Worm (Caenorhabditis elegans) whole organism, young adult: ENCODE measurements around the gene twk-45.

Source experiments
- B0336.3 ChIP-seq: fragments of 200-800 bp; sonication (Bioruptor generic); IDR thresholded peaks from 2 replicates; pipeline ENCODE4 v1.3.6; 2022; ENCODE audit warnings: missing genetic modification characterization, missing compliant biosample characterization
- ama-1 ChIP-seq, 3 experiments: fragments of 150-350 bp in 1 of 3; sonication (generic microtip) in 2 of 3; optimal IDR thresholded peaks; 2 replicates each; lab custom pipeline; 2014 to 2018; ENCODE audit warnings: missing biosample characterization in 2 of 3, missing genetic modification characterization in 2 of 3, missing genetic modification reagents in 2 of 3
- bed-1 ChIP-seq: fragments of 200-800 bp; sonication (Bioruptor generic); IDR thresholded peaks from 2 replicates; pipeline ENCODE4 v1.3.6; 2022; ENCODE audit warnings: missing genetic modification reagents, missing genetic modification characterization, missing compliant biosample characterization
- dox-1 ChIP-seq: fragments of 200-800 bp; sonication (Bioruptor generic); IDR thresholded peaks from 2 replicates; pipeline ENCODE4 v1.3.6; 2022; ENCODE audit warnings: missing genetic modification reagents, missing genetic modification characterization, missing compliant biosample characterization
- hlh-26 ChIP-seq: fragments of 200-800 bp; sonication (Bioruptor generic); conservative IDR thresholded peaks from 2 replicates; pipeline ENCODE4 v1.3.6; 2022; ENCODE audit warnings: missing genetic modification reagents, missing genetic modification characterization, missing compliant biosample characterization
- lin-35 ChIP-seq, 3 experiments: fragments of 150-350 bp in 2 of 3; sonication (generic microtip) in 1 of 3; optimal IDR thresholded peaks; 2 replicates each; lab custom pipeline; 2014 to 2018; ENCODE audit warnings: missing biosample characterization in 3 of 3, missing genetic modification characterization in 3 of 3, missing genetic modification reagents in 3 of 3
- lsl-1 ChIP-seq: fragments of 200-800 bp; sonication (Bioruptor generic); optimal IDR thresholded peaks from 2 replicates; lab custom pipeline; 2018; ENCODE audit warnings: mild to moderate bottlenecking, missing genetic modification characterization, moderate library complexity, missing compliant biosample characterization
- madf-10 ChIP-seq: sonication (generic microtip); optimal IDR thresholded peaks from 2 replicates; lab custom pipeline; 2016; ENCODE audit warnings: mild to moderate bottlenecking, missing genetic modification characterization, missing compliant biosample characterization
- mxl-1 ChIP-seq: sonication (generic microtip); optimal IDR thresholded peaks from 2 replicates; lab custom pipeline; 2016; ENCODE audit warnings: missing genetic modification characterization, missing compliant biosample characterization
- nhr-120 ChIP-seq: fragments of 200-800 bp; sonication (Bioruptor generic); IDR thresholded peaks from 2 replicates; pipeline ENCODE4 v1.3.6; 2022; ENCODE audit warnings: missing genetic modification characterization, missing compliant biosample characterization
- rec-8 ChIP-seq, 2 experiments: sonication (generic microtip); optimal IDR thresholded peaks; 2 replicates each; lab custom pipeline; 2016; ENCODE audit warnings: mild to moderate bottlenecking in 2 of 2, missing genetic modification characterization in 2 of 2, missing genetic modification reagents in 2 of 2, missing genotype in 2 of 2, missing biosample characterization in 1 of 2, missing compliant biosample characterization in 1 of 2, moderate library complexity in 1 of 2
- sea-2 ChIP-seq: fragments of 200-800 bp; sonication (Bioruptor generic); IDR thresholded peaks from 2 replicates; pipeline ENCODE4 v1.3.6; 2022; ENCODE audit warnings: missing genetic modification characterization, missing compliant biosample characterization
- snpc-4 ChIP-seq, 5 experiments: fragments of 150-350 bp in 1 of 5; sonication (generic microtip) in 4 of 5; optimal IDR thresholded peaks; 2 replicates each; lab custom pipeline; 2014 to 2018; ENCODE audit warnings: missing genetic modification characterization in 5 of 5, missing biosample characterization in 3 of 5, antibody characterized with exemption in 2 of 5, mild to moderate bottlenecking in 2 of 5, missing compliant biosample characterization in 2 of 5, missing genotype in 2 of 5, moderate library complexity in 2 of 5, missing genetic modification reagents in 1 of 5
- ztf-26 ChIP-seq: sonication (generic microtip); optimal IDR thresholded peaks from 2 replicates; lab custom pipeline; 2017; ENCODE audit warnings: missing genetic modification characterization, missing compliant biosample characterization

DNA sequence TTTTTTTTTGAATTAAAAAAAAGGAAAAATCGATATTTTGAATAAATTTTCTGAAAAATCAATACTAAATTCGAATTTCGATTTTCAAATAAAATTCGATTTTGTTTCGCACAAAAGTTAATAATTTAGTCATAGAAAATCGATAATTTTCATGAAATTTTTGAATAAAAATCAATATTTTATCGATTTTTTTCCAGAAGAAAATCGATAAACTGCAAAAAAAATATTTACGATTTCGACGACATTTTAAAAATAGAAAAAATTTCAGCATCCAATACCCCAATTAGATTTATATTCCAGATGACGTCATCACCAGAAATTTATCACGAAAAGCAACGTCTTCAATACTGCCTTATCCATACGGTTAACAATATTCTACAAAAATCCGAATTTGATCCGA lies 34.6 kb upstream of the twk-45 start, which contains the start of gene josd-1:
- no peak for TF ChIP-seq ama-1 (optimal IDR thresholded peaks at IDR 0.05; lab: Kevin White, UChicago)
- TF ChIP-seq ama-1 (GFP tag; optimal IDR thresholded peaks at IDR 0.05; lab: Kevin White, UChicago): no peak
- TF ChIP-seq rec-8 (tag; optimal IDR thresholded peaks at IDR 0.05; lab: Kevin White, UChicago): no peak
- no peak for TF ChIP-seq snpc-4 (GFP tag; optimal IDR thresholded peaks at IDR 0.05; lab: Kevin White, UChicago)
- TF ChIP-seq snpc-4 (tag; optimal IDR thresholded peaks at IDR 0.05; lab: Kevin White, UChicago): no peak
- no peak for TF ChIP-seq lin-35 (GFP tag; optimal IDR thresholded peaks at IDR 0.05; lab: Kevin White, UChicago)
- TF ChIP-seq sea-2: no peak
- no peak for TF ChIP-seq lsl-1 (GFP tag; lab: Kevin White, UChicago)
- no peak for TF ChIP-seq madf-10 (tag; lab: Kevin White, UChicago)
- TF ChIP-seq dox-1: no peak
- TF ChIP-seq mxl-1 (tag; lab: Kevin White, UChicago): no peak
- TF ChIP-seq bed-1: no peak
- TF ChIP-seq ztf-26 (tag; lab: Kevin White, UChicago): no peak
- TF ChIP-seq B0336.3 (GFP tag; lab: Robert Waterston, UW): no peak
- TF ChIP-seq nhr-120 (GFP tag; lab: Robert Waterston, UW): no peak
- TF ChIP-seq hlh-26 (GFP tag; lab: Robert Waterston, UW): no peak
